Fruit fly (Drosophila melanogaster) whole organism, embryonic: ENCODE results near the gene Capa.
A peak's percentile ranks its signal among the peaks of the same experiment; 100 is the strongest.

Source experiments
- Abd-B ChIP-seq: fragments of 200-800 bp; sonication (Bioruptor generic); optimal IDR thresholded peaks from 2 replicates; lab custom pipeline; 2018; ENCODE audit warnings: missing biosample characterization, mild to moderate bottlenecking, missing genetic modification characterization, moderate library complexity
- Antp ChIP-seq: fragments of 200-800 bp; sonication (Bioruptor generic); optimal IDR thresholded peaks from 3 replicates; lab custom pipeline; 2016; ENCODE audit warnings: missing biosample characterization, missing genetic modification characterization
- Atf-2 ChIP-seq: fragments of 200-800 bp; sonication (Bioruptor generic); optimal IDR thresholded peaks from 2 replicates; lab custom pipeline; 2016; ENCODE audit warnings: missing biosample characterization, missing genetic modification characterization
- BEAF-32 ChIP-seq: fragments of 200-800 bp; sonication (Bioruptor generic); optimal IDR thresholded peaks from 3 replicates; lab custom pipeline; 2017; ENCODE audit warnings: missing biosample characterization, missing genetic modification characterization, mild to moderate bottlenecking, moderate library complexity, missing genetic modification reagents
- CG10543 ChIP-seq: fragments of 200-800 bp; sonication (Bioruptor generic); optimal IDR thresholded peaks from 3 replicates; lab custom pipeline; 2017; ENCODE audit warnings: missing biosample characterization, mild to moderate bottlenecking, missing genetic modification characterization, moderate library complexity
- CG10959 ChIP-seq: fragments of 200-800 bp; sonication (Bioruptor generic); IDR thresholded peaks from 2 replicates; pipeline ENCODE4 v1.3.6; 2022; ENCODE audit warnings: missing biosample characterization, missing genetic modification characterization
- CG12391 ChIP-seq: fragments of 200-800 bp; sonication (Bioruptor generic); optimal IDR thresholded peaks from 3 replicates; lab custom pipeline; 2018; ENCODE audit warnings: missing biosample characterization, mild to moderate bottlenecking, missing genetic modification characterization, moderate library complexity
- CG13287 ChIP-seq: fragments of 200-800 bp; sonication (Bioruptor generic); IDR thresholded peaks from 2 replicates; pipeline ENCODE4 v1.3.6; 2022; ENCODE audit warnings: missing biosample characterization, missing genetic modification characterization; ENCODE audit not compliant: partially characterized antibody
- CG13424 ChIP-seq: fragments of 200-800 bp; sonication (Bioruptor generic); optimal IDR thresholded peaks from 2 replicates; lab custom pipeline; 2019; ENCODE audit warnings: missing biosample characterization, mild to moderate bottlenecking, missing genetic modification characterization, moderate library complexity
- CG14014 ChIP-seq: fragments of 200-800 bp; sonication (Bioruptor generic); IDR thresholded peaks from 2 replicates; pipeline ENCODE4 v1.3.6; 2022; ENCODE audit warnings: missing biosample characterization, missing genetic modification characterization
- CG14667 ChIP-seq: fragments of 200-800 bp; sonication (Bioruptor generic); IDR thresholded peaks from 2 replicates; pipeline ENCODE4 v1.3.6; 2022; ENCODE audit warnings: missing biosample characterization, missing genetic modification characterization
- CG14965 ChIP-seq: fragments of 200-800 bp; sonication (Bioruptor generic); optimal IDR thresholded peaks from 2 replicates; lab custom pipeline; 2016; ENCODE audit warnings: missing biosample characterization, missing genetic modification characterization, borderline replicate concordance
- CG1603 ChIP-seq: fragments of 200-800 bp; sonication (Bioruptor generic); optimal IDR thresholded peaks from 2 replicates; lab custom pipeline; 2019; ENCODE audit warnings: missing biosample characterization, mild to moderate bottlenecking, missing genetic modification characterization, moderate library complexity
- CG16779 ChIP-seq: fragments of 200-800 bp; sonication (Bioruptor generic); IDR thresholded peaks from 2 replicates; pipeline ENCODE4 v1.3.6; 2022; ENCODE audit warnings: missing biosample characterization, missing genetic modification characterization
- CG16815 ChIP-seq: fragments of 200-800 bp; sonication (Bioruptor generic); optimal IDR thresholded peaks from 3 replicates; lab custom pipeline; 2017; ENCODE audit warnings: missing biosample characterization, mild to moderate bottlenecking, missing genetic modification characterization
- CG1792 ChIP-seq: fragments of 200-800 bp; sonication (Bioruptor generic); optimal IDR thresholded peaks from 2 replicates; lab custom pipeline; 2016; ENCODE audit warnings: missing biosample characterization, missing genetic modification characterization
- CG2678 ChIP-seq: fragments of 200-800 bp; sonication (Bioruptor generic); optimal IDR thresholded peaks from 3 replicates; lab custom pipeline; 2019; ENCODE audit warnings: missing biosample characterization, mild to moderate bottlenecking, missing genetic modification characterization, moderate library complexity
- CG32532 ChIP-seq: fragments of 200-800 bp; sonication (Bioruptor generic); IDR thresholded peaks from 2 replicates; pipeline ENCODE4 v1.3.6; 2022; ENCODE audit warnings: missing biosample characterization, missing genetic modification characterization
- CG4328 ChIP-seq: fragments of 200-800 bp; sonication (Bioruptor generic); optimal IDR thresholded peaks from 3 replicates; lab custom pipeline; 2017; ENCODE audit warnings: missing biosample characterization, missing genetic modification reagents, missing genetic modification characterization
- CG4404 ChIP-seq: fragments of 200-800 bp; sonication (Bioruptor generic); IDR thresholded peaks from 2 replicates; pipeline ENCODE4 v1.3.6; 2022; ENCODE audit warnings: missing biosample characterization, missing genetic modification characterization
- CG4424 ChIP-seq: fragments of 200-800 bp; sonication (Bioruptor generic); optimal IDR thresholded peaks from 3 replicates; lab custom pipeline; 2016; ENCODE audit warnings: missing biosample characterization, missing genetic modification characterization
- CG5180 ChIP-seq: fragments of 200-800 bp; sonication (Bioruptor generic); optimal IDR thresholded peaks from 3 replicates; lab custom pipeline; 2017; ENCODE audit warnings: missing biosample characterization, missing genetic modification characterization, mild to moderate bottlenecking, moderate library complexity, missing genetic modification reagents
- CG8281 ChIP-seq: fragments of 200-800 bp; sonication (Bioruptor generic); optimal IDR thresholded peaks from 2 replicates; lab custom pipeline; 2018; ENCODE audit warnings: missing biosample characterization, mild to moderate bottlenecking, missing genetic modification characterization, moderate library complexity
- CG9609 ChIP-seq: fragments of 200-800 bp; sonication (Bioruptor generic); optimal IDR thresholded peaks from 3 replicates; lab custom pipeline; 2016; ENCODE audit warnings: missing biosample characterization, missing genetic modification characterization
- Dp ChIP-seq: fragments of 200-800 bp; sonication (Bioruptor generic); optimal IDR thresholded peaks from 2 replicates; lab custom pipeline; 2018; ENCODE audit warnings: missing biosample characterization, mild to moderate bottlenecking, missing genetic modification characterization, moderate library complexity
- ERR ChIP-seq: fragments of 200-800 bp; sonication (Bioruptor generic); optimal IDR thresholded peaks from 2 replicates; lab custom pipeline; 2016; ENCODE audit warnings: missing biosample characterization, missing genetic modification characterization
- GATAe ChIP-seq: fragments of 200-800 bp; sonication (Bioruptor generic); conservative IDR thresholded peaks from 2 replicates; pipeline ENCODE4 v1.3.6; 2022; ENCODE audit warnings: missing biosample characterization, missing genetic modification characterization
- HLH54F ChIP-seq: fragments of 200-800 bp; sonication (Bioruptor generic); optimal IDR thresholded peaks from 3 replicates; lab custom pipeline; 2016; ENCODE audit warnings: missing biosample characterization, missing genetic modification characterization
- Hr3 ChIP-seq: fragments of 200-800 bp; sonication (Bioruptor generic); optimal IDR thresholded peaks from 3 replicates; lab custom pipeline; 2016; ENCODE audit warnings: missing biosample characterization, missing genetic modification characterization
- Ptx1 ChIP-seq: fragments of 200-800 bp; sonication (Bioruptor generic); IDR thresholded peaks from 2 replicates; pipeline ENCODE4 v1.3.6; 2022; ENCODE audit warnings: missing biosample characterization, missing genetic modification characterization
- Ravus ChIP-seq: fragments of 200-800 bp; sonication (Bioruptor generic); IDR thresholded peaks from 2 replicates; pipeline ENCODE4 v1.3.6; 2022; ENCODE audit warnings: missing biosample characterization, missing genetic modification characterization
- Scr ChIP-seq: fragments of 200-800 bp; sonication (Bioruptor generic); IDR thresholded peaks from 2 replicates; pipeline ENCODE4 v1.3.6; 2022; ENCODE audit warnings: missing biosample characterization, missing genetic modification characterization; ENCODE audit not compliant: partially characterized antibody
- Trl ChIP-seq, 3 experiments: fragments of >200 bp in 2 of 3; fragments of 200-800 bp in 1 of 3; sonication (Bioruptor generic) in 1 of 3; optimal IDR thresholded peaks; 2 replicates in 1 of 3; 3 replicates in 2 of 3; lab custom pipeline; 2016 to 2017; ENCODE audit warnings: missing biosample characterization in 1 of 3, missing genetic modification characterization in 1 of 3
- YL-1 ChIP-seq: fragments of 200-800 bp; sonication (Bioruptor generic); optimal IDR thresholded peaks from 3 replicates; lab custom pipeline; 2017; ENCODE audit warnings: missing biosample characterization, mild to moderate bottlenecking, missing genetic modification characterization
- cas ChIP-seq: fragments of 200-800 bp; sonication (Bioruptor generic); IDR thresholded peaks from 2 replicates; pipeline ENCODE4 v1.3.6; 2022; ENCODE audit warnings: missing biosample characterization, missing genetic modification characterization
- ci ChIP-seq: fragments of 200-800 bp; sonication (Bioruptor generic); IDR thresholded peaks from 3 replicates; pipeline ENCODE4 v1.3.6; 2022; ENCODE audit warnings: missing biosample characterization, missing genetic modification characterization
- crc ChIP-seq: fragments of 200-800 bp; sonication (Bioruptor generic); optimal IDR thresholded peaks from 2 replicates; lab custom pipeline; 2016; ENCODE audit warnings: missing biosample characterization, missing genetic modification characterization
- fd64A ChIP-seq: fragments of 200-800 bp; sonication (Bioruptor generic); optimal IDR thresholded peaks from 3 replicates; lab custom pipeline; 2018; ENCODE audit warnings: missing biosample characterization, mild to moderate bottlenecking, missing genetic modification characterization
- gsb ChIP-seq: fragments of 200-800 bp; sonication (Bioruptor generic); IDR thresholded peaks from 2 replicates; pipeline ENCODE4 v1.3.6; 2022; ENCODE audit warnings: missing biosample characterization, missing genetic modification characterization
- luna ChIP-seq: fragments of 200-800 bp; sonication (Bioruptor generic); optimal IDR thresholded peaks from 2 replicates; lab custom pipeline; 2016; ENCODE audit warnings: missing biosample characterization, missing genetic modification characterization
- nerfin-1 ChIP-seq: fragments of 200-800 bp; sonication (Bioruptor generic); optimal IDR thresholded peaks from 3 replicates; lab custom pipeline; 2019; ENCODE audit warnings: missing biosample characterization, mild to moderate bottlenecking, missing genetic modification characterization, moderate library complexity
- pita ChIP-seq: fragments of 200-800 bp; sonication (Bioruptor generic); optimal IDR thresholded peaks from 2 replicates; lab custom pipeline; 2017; ENCODE audit warnings: missing biosample characterization, mild to moderate bottlenecking, missing genetic modification characterization
- prd ChIP-seq, 3 experiments: fragments of >200 bp in 2 of 3; fragments of 200-800 bp in 1 of 3; sonication (Bioruptor generic) in 1 of 3; optimal IDR thresholded peaks in 2 of 3; IDR thresholded peaks in 1 of 3; 2 replicates in 2 of 3; 3 replicates in 1 of 3; pipeline versions ENCODE4 v1.3.6 to Lab custom; 2017 to 2022; ENCODE audit warnings: missing biosample characterization in 1 of 3, missing genetic modification characterization in 1 of 3
- repo ChIP-seq: fragments of 200-800 bp; sonication (Bioruptor generic); optimal IDR thresholded peaks from 2 replicates; lab custom pipeline; 2016; ENCODE audit warnings: missing biosample characterization, missing genetic modification characterization
- run ChIP-seq: fragments of 200-800 bp; sonication (Bioruptor generic); optimal IDR thresholded peaks from 3 replicates; lab custom pipeline; 2018; ENCODE audit warnings: missing biosample characterization, mild to moderate bottlenecking, missing genetic modification characterization
- sc ChIP-seq, 3 experiments: fragments of >200 bp in 2 of 3; fragments of 200-800 bp in 1 of 3; sonication (Bioruptor generic) in 1 of 3; optimal IDR thresholded peaks; 2 replicates in 2 of 3; 3 replicates in 1 of 3; lab custom pipeline; 2017; ENCODE audit warnings: mild to moderate bottlenecking in 1 of 3, missing biosample characterization in 1 of 3, missing genetic modification characterization in 1 of 3, missing genetic modification reagents in 1 of 3
- shn ChIP-seq: fragments of 200-800 bp; sonication (Bioruptor generic); optimal IDR thresholded peaks from 3 replicates; lab custom pipeline; 2016; ENCODE audit warnings: missing biosample characterization, missing genetic modification characterization
- tx ChIP-seq: fragments of 200-800 bp; sonication (Bioruptor generic); optimal IDR thresholded peaks from 2 replicates; lab custom pipeline; 2016; ENCODE audit warnings: missing biosample characterization, missing genetic modification characterization

Gene Capa

dm6 chr3R:29868676-29869349 is 45.3 kb downstream of the Capa start, which contains the start of gene Zip99C (continued):
- TF ChIP-seq shn: no peak
- TF ChIP-seq CG9609: no peak
- peak; percentile 34 for TF ChIP-seq CG10543 (GFP tag; lab: Kevin White, UChicago)
- peak; percentile 92 for TF ChIP-seq pita
- peak; percentile 50 for TF ChIP-seq YL-1 (GFP tag; lab: Kevin White, UChicago)
- no peak for TF ChIP-seq fd64A
- TF ChIP-seq Trl (optimal IDR thresholded peaks at IDR 0.05; lab: Kevin White, UChicago): no peak
- TF ChIP-seq Trl (GFP tag; optimal IDR thresholded peaks at IDR 0.05; lab: Kevin White, UChicago): no peak
- TF ChIP-seq crc (GFP tag; lab: Kevin White, UChicago): no peak
- no peak for TF ChIP-seq CG5180 (GFP tag; lab: Kevin White, UChicago)
- TF ChIP-seq CG12391 (tag; lab: Kevin White, UChicago): peak; percentile 65
- TF ChIP-seq Atf-2 (GFP tag; lab: Kevin White, UChicago): no peak
- TF ChIP-seq CG4424: peak; percentile 36
- peak; percentile 64 for TF ChIP-seq CG1603
- TF ChIP-seq CG2678 (tag; lab: Kevin White, UChicago): peak; percentile 55
- TF ChIP-seq luna: peak; percentile 15
- TF ChIP-seq HLH54F (GFP tag; lab: Kevin White, UChicago): no peak
- TF ChIP-seq Antp: no peak
- TF ChIP-seq Ptx1 (GFP tag; lab: Robert Waterston, UW): 0 out of 2 replicates have a peak, but pooled peaks have one; percentile 34
- no peak for TF ChIP-seq CG32532 (GFP tag; lab: Robert Waterston, UW)
- TF ChIP-seq Hr3 (GFP tag; lab: Kevin White, UChicago): peak; percentile 30
- no peak for TF ChIP-seq repo (GFP tag; lab: Kevin White, UChicago)
- TF ChIP-seq CG4404 (GFP tag; lab: Robert Waterston, UW): no peak
- TF ChIP-seq CG1792 (GFP tag; lab: Kevin White, UChicago): no peak
- peak; percentile 94 for TF ChIP-seq CG13287
- TF ChIP-seq CG16779: no peak
- TF ChIP-seq CG14667: no peak
- peak; percentile 94 for TF ChIP-seq Scr (GFP tag; lab: Robert Waterston, UW)
- TF ChIP-seq ci: peak; percentile 33; the same call in 2 of the 3 replicates
- no peak for TF ChIP-seq prd (optimal IDR thresholded peaks at IDR 0.05; lab: Kevin White, UChicago)
- TF ChIP-seq prd (GFP tag; IDR thresholded peaks at IDR 0.05; lab: Robert Waterston, UW): peak; percentile 69
- no peak for TF ChIP-seq run
- no peak for TF ChIP-seq Ravus (GFP tag; lab: Robert Waterston, UW)
- TF ChIP-seq CG14965 (GFP tag; lab: Kevin White, UChicago): no peak
- no peak for TF ChIP-seq nerfin-1
- TF ChIP-seq Dp: peak; percentile 90
- TF ChIP-seq CG8281 (tag; lab: Kevin White, UChicago): no peak
- no peak for TF ChIP-seq tx (GFP tag; lab: Kevin White, UChicago)
- TF ChIP-seq CG4328 (GFP tag; lab: Kevin White, UChicago): peak; percentile 2
- TF ChIP-seq CG13424 (tag; lab: Kevin White, UChicago): peak; percentile 23
- TF ChIP-seq cas: no peak
- peak; percentile 10 for TF ChIP-seq CG16815 (GFP tag; lab: Kevin White, UChicago)
- TF ChIP-seq Abd-B (GFP tag; lab: Kevin White, UChicago): no peak
- TF ChIP-seq ERR: no peak
- TF ChIP-seq GATAe (GFP tag; lab: Robert Waterston, UW): no peak; the same call in 1 of the 2 replicates
- no peak for TF ChIP-seq gsb (GFP tag; lab: Robert Waterston, UW)
- TF ChIP-seq BEAF-32 (GFP tag; lab: Kevin White, UChicago): peak; percentile 94
- no peak for TF ChIP-seq CG10959
- TF ChIP-seq CG14014 (GFP tag; lab: Robert Waterston, UW): no peak
- no peak for TF ChIP-seq sc (optimal IDR thresholded peaks at IDR 0.05; lab: Kevin White, UChicago)
- TF ChIP-seq sc (GFP tag; optimal IDR thresholded peaks at IDR 0.05; lab: Kevin White, UChicago): no peak
